Fruit fly (Drosophila melanogaster) whole organism, wandering third instar larva: ENCODE data around the gene CG13062.

ENCODE experiments used
- Hr83 ChIP-seq: fragments of 200-300 bp; sonication (Bioruptor generic); optimal IDR thresholded peaks from 2 replicates; lab custom pipeline; 2016; ENCODE audit warnings: missing biosample characterization, mild to moderate bottlenecking, missing genetic modification characterization, moderate library complexity; ENCODE audit not compliant: poor library complexity, severe bottlenecking
- OdsH ChIP-seq: fragments of 200-800 bp; sonication (Bioruptor generic); optimal IDR thresholded peaks from 2 replicates; lab custom pipeline; 2016; ENCODE audit warnings: missing biosample characterization, mild to moderate bottlenecking, missing genetic modification characterization
- dsf ChIP-seq: sonication (Bioruptor generic); optimal IDR thresholded peaks from 2 replicates; lab custom pipeline; 2016; ENCODE audit warnings: missing biosample characterization, missing genetic modification characterization, borderline replicate concordance
- tai ChIP-seq: sonication (Bioruptor generic); optimal IDR thresholded peaks from 2 replicates; lab custom pipeline; 2016; ENCODE audit warnings: missing biosample characterization, missing genetic modification characterization
- woc ChIP-seq: sonication (Bioruptor generic); optimal IDR thresholded peaks from 2 replicates; lab custom pipeline; 2016; ENCODE audit warnings: missing biosample characterization, mild to moderate bottlenecking, missing genetic modification characterization

- TF ChIP-seq tai (GFP tag; lab: Kevin White, UChicago) (no peak), OdsH (no peak), dsf (GFP tag; lab: Kevin White, UChicago) (no peak), Hr83 (GFP tag; lab: Kevin White, UChicago) (no peak), woc (GFP tag; lab: Kevin White, UChicago) (no peak)
These were observed 45.0 kb upstream of the CG13062 start, which contains the start of gene CG13068 for dm6 chr3L:16269092-16269491.
